Worm (Caenorhabditis elegans) whole organism, L4 larva: ENCODE measurements around the gene srw-82.

Source experiments
- F37D6.2 ChIP-seq: sonication (generic microtip); optimal IDR thresholded peaks from 2 replicates; lab custom pipeline; 2016; ENCODE audit warnings: mild to moderate bottlenecking, missing genetic modification characterization, missing compliant biosample characterization
- F44E2.7 ChIP-seq: fragments of 200-800 bp; sonication (Bioruptor generic); IDR thresholded peaks from 2 replicates; pipeline ENCODE4 v2.1.2; 2022; ENCODE audit warnings: missing genetic modification characterization, missing compliant biosample characterization
- Y5F2A.4 ChIP-seq: fragments of 200-800 bp; sonication (Bioruptor generic); optimal IDR thresholded peaks from 2 replicates; lab custom pipeline; 2018; ENCODE audit warnings: mild to moderate bottlenecking, missing genetic modification characterization, missing compliant biosample characterization
- ceh-28 ChIP-seq: fragments of 150-350 bp; optimal IDR thresholded peaks from 2 replicates; lab custom pipeline; 2014; ENCODE audit warnings: missing biosample characterization, missing genetic modification reagents, missing genetic modification characterization
- ctbp-1 ChIP-seq: fragments of 200-800 bp; sonication (Bioruptor generic); IDR thresholded peaks from 2 replicates; pipeline ENCODE4 v1.3.6; 2022; ENCODE audit warnings: missing genetic modification reagents, missing genetic modification characterization, missing compliant biosample characterization
- daf-12 ChIP-seq: fragments of 150-350 bp; optimal IDR thresholded peaks from 2 replicates; lab custom pipeline; 2014; ENCODE audit warnings: missing biosample characterization, missing genetic modification reagents, missing genetic modification characterization
- fos-1 ChIP-seq: fragments of 150-350 bp; optimal IDR thresholded peaks from 2 replicates; lab custom pipeline; 2014; ENCODE audit warnings: missing biosample characterization, missing genetic modification characterization
- jun-1 ChIP-seq: fragments of 150-350 bp; optimal IDR thresholded peaks from 2 replicates; lab custom pipeline; 2014; ENCODE audit warnings: missing biosample characterization, missing genetic modification reagents, missing genetic modification characterization
- lin-1 ChIP-seq: fragments of 200-800 bp; sonication (Bioruptor generic); IDR thresholded peaks from 2 replicates; pipeline ENCODE4 v1.3.6; 2022; ENCODE audit warnings: missing genetic modification reagents, missing genetic modification characterization, missing compliant biosample characterization
- lin-39 ChIP-seq: fragments of 150-350 bp; optimal IDR thresholded peaks from 2 replicates; lab custom pipeline; 2014; ENCODE audit warnings: missing biosample characterization, missing genetic modification reagents, missing genetic modification characterization
- lir-3 ChIP-seq: sonication (generic microtip); optimal IDR thresholded peaks from 2 replicates; lab custom pipeline; 2016; ENCODE audit warnings: mild to moderate bottlenecking, missing genetic modification characterization, missing compliant biosample characterization
- lsy-2 ChIP-seq, 2 experiments: fragments of 150-350 bp in 1 of 2; sonication (generic microtip) in 1 of 2; optimal IDR thresholded peaks; 2 replicates each; lab custom pipeline; 2014 to 2017; ENCODE audit warnings: missing biosample characterization in 2 of 2, missing genetic modification characterization in 2 of 2
- mes-2 ChIP-seq: sonication (generic microtip); optimal IDR thresholded peaks from 2 replicates; lab custom pipeline; 2016; ENCODE audit warnings: missing genotype, mild to moderate bottlenecking, missing genetic modification characterization, missing compliant biosample characterization; ENCODE audit not compliant: poor library complexity, severe bottlenecking
- mxl-2 ChIP-seq: fragments of 200-800 bp; sonication (Bioruptor generic); conservative IDR thresholded peaks from 2 replicates; pipeline ENCODE4 v1.3.6; 2022; ENCODE audit warnings: missing genetic modification reagents, missing genetic modification characterization, missing compliant biosample characterization
- nhr-237 ChIP-seq: sonication (generic microtip); optimal IDR thresholded peaks from 2 replicates; lab custom pipeline; 2017; ENCODE audit warnings: missing biosample characterization, missing genetic modification characterization
- nhr-25 ChIP-seq: sonication (generic microtip); optimal IDR thresholded peaks from 2 replicates; lab custom pipeline; 2017; ENCODE audit warnings: missing genetic modification characterization, mild to moderate bottlenecking, missing compliant biosample characterization, antibody characterized with exemption, moderate library complexity, borderline replicate concordance; ENCODE audit not compliant: insufficient read depth
- nhr-48 ChIP-seq: sonication (generic microtip); optimal IDR thresholded peaks from 2 replicates; lab custom pipeline; 2016; ENCODE audit warnings: mild to moderate bottlenecking, missing genetic modification characterization, missing compliant biosample characterization
- saeg-2 ChIP-seq: fragments of 200-800 bp; sonication (Bioruptor generic); IDR thresholded peaks from 2 replicates; pipeline ENCODE4 v1.3.6; 2022; ENCODE audit warnings: missing genetic modification reagents, missing genetic modification characterization, missing compliant biosample characterization
- snpc-4 ChIP-seq: fragments of 150-350 bp; optimal IDR thresholded peaks from 2 replicates; lab custom pipeline; 2014; ENCODE audit warnings: missing biosample characterization, missing genetic modification characterization
- spr-3 ChIP-seq: fragments of 200-800 bp; sonication (Bioruptor generic); optimal IDR thresholded peaks from 2 replicates; lab custom pipeline; 2018; ENCODE audit warnings: mild to moderate bottlenecking, missing genetic modification characterization, missing compliant biosample characterization
- unc-62 ChIP-seq, 3 experiments: fragments of 150-350 bp in 1 of 3; sonication (generic microtip); optimal IDR thresholded peaks in 2 of 3; peaks in 1 of 3; 1 replicate in 1 of 3; 2 replicates in 2 of 3; lab custom pipeline; 2014 to 2017; ENCODE audit warnings: missing biosample characterization in 3 of 3, missing genetic modification characterization in 3 of 3, missing genetic modification reagents in 3 of 3, missing genotype in 1 of 3
- ztf-11 ChIP-seq: fragments of 150-350 bp; optimal IDR thresholded peaks from 2 replicates; lab custom pipeline; 2014; ENCODE audit warnings: missing biosample characterization, missing genetic modification characterization

srw-82 gene

ce11 chrV:18476090-18476489 is 44.5 kb downstream of the srw-82 start, which contains the start of gene srh-179:
TSS of gene srh-179 (plus strand) at chrV:18476390.
- TF ChIP-seq nhr-237 (no peak), lir-3 (no peak), ztf-11 (tag; lab: Kevin White, UChicago) (no peak), nhr-48 (no peak), spr-3 (GFP tag; lab: Kevin White, UChicago) (no peak), lin-39 (tag; lab: Kevin White, UChicago) (no peak)

ce11 chrV:18480231-18480630 is 48.7 kb downstream of the srw-82 start, which contains the start of gene srh-178:
TSS of gene srh-178 (minus strand) at chrV:18480331.
- TF ChIP-seq jun-1 (no peak), saeg-2 (GFP tag; lab: Robert Waterston, UW) (no peak), lin-39 (tag; lab: Kevin White, UChicago) (no peak), mxl-2 (no peak), unc-62 (GFP tag; optimal IDR thresholded peaks at IDR 0.05 in 1 of 2; lab: Kevin White, UChicago) (no peak), unc-62 (tag; optimal IDR thresholded peaks at IDR 0.05; lab: Kevin White, UChicago) (no peak), lsy-2 (tag; optimal IDR thresholded peaks at IDR 0.05; lab: Kevin White, UChicago) (no peak), Y5F2A.4 (GFP tag; lab: Kevin White, UChicago) (no peak), ctbp-1 (GFP tag; lab: Robert Waterston, UW) (no peak), lin-1 (GFP tag; lab: Robert Waterston, UW) (no peak), mes-2 (no peak), F37D6.2 (tag; lab: Kevin White, UChicago) (no peak), nhr-25 (tag; lab: Kevin White, UChicago) (no peak), snpc-4 (no peak), daf-12 (tag; lab: Kevin White, UChicago) (no peak), ceh-28 (tag; lab: Kevin White, UChicago) (no peak), fos-1 (tag; lab: Kevin White, UChicago) (no peak), nhr-48 (no peak), F44E2.7 (no peak), ztf-11 (tag; lab: Kevin White, UChicago) (no peak)
